Fruit fly (Drosophila melanogaster) whole organism, embryonic: Measurements from ENCODE around the gene Ube4B.

Experiments used
- Bgb ChIP-seq: fragments of 200-800 bp; sonication (Bioruptor generic); IDR thresholded peaks from 2 replicates; pipeline ENCODE4 v1.3.6; 2022; ENCODE audit warnings: missing biosample characterization, missing genetic modification characterization; ENCODE audit not compliant: partially characterized antibody
- CG1024 ChIP-seq: fragments of 200-800 bp; sonication (Bioruptor generic); IDR thresholded peaks from 2 replicates; pipeline ENCODE4 v1.3.6; 2022; ENCODE audit warnings: missing biosample characterization, missing genetic modification characterization
- CG10267 ChIP-seq: fragments of 200-800 bp; sonication (Bioruptor generic); optimal IDR thresholded peaks from 2 replicates; lab custom pipeline; 2018; ENCODE audit warnings: missing biosample characterization, mild to moderate bottlenecking, missing genetic modification characterization, moderate library complexity
- CG10654 ChIP-seq: fragments of 200-800 bp; sonication (Bioruptor generic); optimal IDR thresholded peaks from 2 replicates; lab custom pipeline; 2016; ENCODE audit warnings: missing biosample characterization, missing genetic modification characterization
- CG10959 ChIP-seq: fragments of 200-800 bp; sonication (Bioruptor generic); IDR thresholded peaks from 2 replicates; pipeline ENCODE4 v1.3.6; 2022; ENCODE audit warnings: missing biosample characterization, missing genetic modification characterization
- CG1233 ChIP-seq: fragments of 200-800 bp; sonication (Bioruptor generic); optimal IDR thresholded peaks from 4 replicates; lab custom pipeline; 2018; ENCODE audit warnings: missing biosample characterization, mild to moderate bottlenecking, missing genetic modification characterization
- CG12744 ChIP-seq: fragments of 200-800 bp; sonication (Bioruptor generic); optimal IDR thresholded peaks from 2 replicates; lab custom pipeline; 2016; ENCODE audit warnings: missing biosample characterization, missing genetic modification characterization
- CG13775 ChIP-seq: fragments of 200-800 bp; sonication (Bioruptor generic); optimal IDR thresholded peaks from 3 replicates; lab custom pipeline; 2017; ENCODE audit warnings: missing biosample characterization, mild to moderate bottlenecking, missing genetic modification characterization
- CG14050 ChIP-seq: fragments of 200-800 bp; sonication (Bioruptor generic); IDR thresholded peaks from 3 replicates; pipeline ENCODE4 v1.3.6; 2022; ENCODE audit warnings: missing biosample characterization, missing genetic modification characterization
- CG14710 ChIP-seq: fragments of 200-800 bp; sonication (Bioruptor generic); optimal IDR thresholded peaks from 3 replicates; lab custom pipeline; 2019; ENCODE audit warnings: missing biosample characterization, mild to moderate bottlenecking, missing genetic modification characterization, moderate library complexity
- CG16815 ChIP-seq: fragments of 200-800 bp; sonication (Bioruptor generic); optimal IDR thresholded peaks from 3 replicates; lab custom pipeline; 2017; ENCODE audit warnings: missing biosample characterization, mild to moderate bottlenecking, missing genetic modification characterization
- CG16863 ChIP-seq: fragments of 200-800 bp; sonication (Bioruptor generic); optimal IDR thresholded peaks from 3 replicates; lab custom pipeline; 2016; ENCODE audit warnings: missing biosample characterization, missing genetic modification characterization
- CG17568 ChIP-seq: fragments of 200-800 bp; sonication (Bioruptor generic); optimal IDR thresholded peaks from 2 replicates; lab custom pipeline; 2018; ENCODE audit warnings: missing biosample characterization, mild to moderate bottlenecking, missing genetic modification characterization, moderate library complexity
- CG18764 ChIP-seq: fragments of 200-800 bp; sonication (Bioruptor generic); optimal IDR thresholded peaks from 3 replicates; lab custom pipeline; 2016; ENCODE audit warnings: missing biosample characterization, missing genetic modification characterization
- CG34224 ChIP-seq: fragments of 200-800 bp; sonication (Bioruptor generic); IDR thresholded peaks from 3 replicates; pipeline ENCODE4 v1.3.6; 2022; ENCODE audit warnings: missing biosample characterization, missing genetic modification characterization; ENCODE audit not compliant: partially characterized antibody
- CG34376 ChIP-seq: fragments of 200-800 bp; sonication (Bioruptor generic); optimal IDR thresholded peaks from 2 replicates; lab custom pipeline; 2018; ENCODE audit warnings: missing biosample characterization, mild to moderate bottlenecking, missing genetic modification characterization
- CG34422 ChIP-seq: fragments of 200-800 bp; sonication (Bioruptor generic); IDR thresholded peaks from 3 replicates; pipeline ENCODE4 v1.3.6; 2022; ENCODE audit warnings: missing biosample characterization, missing genetic modification characterization
- CG3847 ChIP-seq: fragments of 200-800 bp; sonication (Bioruptor generic); IDR thresholded peaks from 2 replicates; pipeline ENCODE4 v1.3.6; 2022; ENCODE audit warnings: missing biosample characterization, missing genetic modification characterization
- CG4424 ChIP-seq: fragments of 200-800 bp; sonication (Bioruptor generic); optimal IDR thresholded peaks from 3 replicates; lab custom pipeline; 2016; ENCODE audit warnings: missing biosample characterization, missing genetic modification characterization
- CG6689 ChIP-seq: fragments of 200-800 bp; sonication (Bioruptor generic); IDR thresholded peaks from 2 replicates; pipeline ENCODE4 v1.3.6; 2022; ENCODE audit warnings: missing biosample characterization, missing genetic modification characterization
- CG7963 ChIP-seq: fragments of 200-800 bp; sonication (Bioruptor generic); IDR thresholded peaks from 3 replicates; pipeline ENCODE4 v1.3.6; 2022; ENCODE audit warnings: missing biosample characterization, missing genetic modification characterization; ENCODE audit not compliant: partially characterized antibody
- CG8281 ChIP-seq: fragments of 200-800 bp; sonication (Bioruptor generic); optimal IDR thresholded peaks from 2 replicates; lab custom pipeline; 2018; ENCODE audit warnings: missing biosample characterization, mild to moderate bottlenecking, missing genetic modification characterization, moderate library complexity
- CG8944 ChIP-seq: fragments of 200-800 bp; sonication (Bioruptor generic); optimal IDR thresholded peaks from 3 replicates; lab custom pipeline; 2016; ENCODE audit warnings: missing biosample characterization, missing genetic modification characterization
- Doc2 ChIP-seq: fragments of 200-800 bp; sonication (Bioruptor generic); IDR thresholded peaks from 2 replicates; pipeline ENCODE4 v1.3.6; 2022; ENCODE audit warnings: missing biosample characterization, missing genetic modification characterization
- Dref ChIP-seq: fragments of 200-800 bp; sonication (Bioruptor generic); IDR thresholded peaks from 2 replicates; pipeline ENCODE4 v1.3.6; 2022; ENCODE audit warnings: missing biosample characterization, missing genetic modification characterization
- Elba2 ChIP-seq: fragments of 200-800 bp; sonication (Bioruptor generic); optimal IDR thresholded peaks from 3 replicates; lab custom pipeline; 2016; ENCODE audit warnings: missing biosample characterization, missing genetic modification characterization
- Fer3 ChIP-seq: fragments of 200-800 bp; sonication (Bioruptor generic); optimal IDR thresholded peaks from 2 replicates; lab custom pipeline; 2018; ENCODE audit warnings: missing biosample characterization, mild to moderate bottlenecking, missing genetic modification characterization, moderate library complexity
- Meics ChIP-seq: fragments of 200-800 bp; sonication (Bioruptor generic); optimal IDR thresholded peaks from 2 replicates; lab custom pipeline; 2017; ENCODE audit warnings: missing biosample characterization, mild to moderate bottlenecking, missing genetic modification characterization
- Myb ChIP-seq: fragments of 200-800 bp; sonication (Bioruptor generic); optimal IDR thresholded peaks from 2 replicates; lab custom pipeline; 2016; ENCODE audit warnings: missing biosample characterization, missing genetic modification characterization
- NC2α ChIP-seq: fragments of 200-800 bp; sonication (Bioruptor generic); optimal IDR thresholded peaks from 2 replicates; lab custom pipeline; 2016; ENCODE audit warnings: missing biosample characterization, missing genetic modification characterization
- PHDP ChIP-seq: fragments of 200-800 bp; sonication (Bioruptor generic); optimal IDR thresholded peaks from 3 replicates; lab custom pipeline; 2018; ENCODE audit warnings: missing biosample characterization, mild to moderate bottlenecking, missing genetic modification characterization, moderate library complexity
- Rfx ChIP-seq: fragments of 200-800 bp; sonication (Bioruptor generic); IDR thresholded peaks from 2 replicates; pipeline ENCODE4 v1.3.6; 2022; ENCODE audit warnings: missing biosample characterization, missing genetic modification characterization
- Sox100B ChIP-seq: fragments of 200-800 bp; sonication (Bioruptor generic); optimal IDR thresholded peaks from 3 replicates; lab custom pipeline; 2018; ENCODE audit warnings: missing biosample characterization, mild to moderate bottlenecking, missing genetic modification characterization
- bowl ChIP-seq: fragments of 200-800 bp; sonication (Bioruptor generic); IDR thresholded peaks from 2 replicates; pipeline ENCODE4 v1.3.6; 2022; ENCODE audit warnings: missing biosample characterization, missing genetic modification characterization
- btn ChIP-seq: fragments of 200-800 bp; sonication (Bioruptor generic); optimal IDR thresholded peaks from 2 replicates; lab custom pipeline; 2016; ENCODE audit warnings: missing biosample characterization, missing genetic modification characterization
- chif ChIP-seq, 2 experiments: fragments of 200-800 bp; sonication (Bioruptor generic); optimal IDR thresholded peaks; 3 replicates each; lab custom pipeline; 2016; ENCODE audit warnings: missing biosample characterization in 2 of 2, missing genetic modification characterization in 2 of 2
- croc ChIP-seq: fragments of 200-800 bp; sonication (Bioruptor generic); conservative IDR thresholded peaks from 3 replicates; pipeline ENCODE4 v1.3.6; 2022; ENCODE audit warnings: missing biosample characterization, missing genetic modification characterization
- crp ChIP-seq, 2 experiments: fragments of 200-800 bp; sonication (Bioruptor generic); optimal IDR thresholded peaks; 2 replicates in 1 of 2; 3 replicates in 1 of 2; lab custom pipeline; 2017; ENCODE audit warnings: missing biosample characterization in 2 of 2, missing genetic modification characterization in 2 of 2, mild to moderate bottlenecking in 1 of 2, moderate library complexity in 1 of 2
- disco-r ChIP-seq: fragments of 200-800 bp; sonication (Bioruptor generic); optimal IDR thresholded peaks from 2 replicates; lab custom pipeline; 2016; ENCODE audit warnings: missing biosample characterization, missing genetic modification characterization
- eve ChIP-seq, 2 experiments: fragments of >200 bp; optimal IDR thresholded peaks; 2 replicates each; lab custom pipeline; 2017; ENCODE audit warnings: missing biosample characterization in 2 of 2, missing genetic modification characterization in 2 of 2
- gcm2 ChIP-seq: fragments of 200-800 bp; sonication (Bioruptor generic); optimal IDR thresholded peaks from 2 replicates; lab custom pipeline; 2016; ENCODE audit warnings: missing biosample characterization, missing genetic modification characterization
- hth ChIP-seq: fragments of >200 bp; optimal IDR thresholded peaks from 2 replicates; lab custom pipeline; 2017; ENCODE audit warnings: inconsistent platforms
- inv ChIP-seq: fragments of 200-800 bp; sonication (Bioruptor generic); IDR thresholded peaks from 2 replicates; pipeline ENCODE4 v1.3.6; 2022; ENCODE audit warnings: missing biosample characterization, missing genetic modification characterization; ENCODE audit not compliant: partially characterized antibody
- maf-S ChIP-seq: fragments of 200-800 bp; sonication (Bioruptor generic); optimal IDR thresholded peaks from 2 replicates; lab custom pipeline; 2016; ENCODE audit warnings: missing biosample characterization, missing genetic modification characterization
- mam ChIP-seq: fragments of 200-800 bp; sonication (Bioruptor generic); optimal IDR thresholded peaks from 3 replicates; lab custom pipeline; 2016; ENCODE audit warnings: missing biosample characterization, missing genetic modification characterization
- pros ChIP-seq: fragments of 200-800 bp; sonication (Bioruptor generic); optimal IDR thresholded peaks from 3 replicates; lab custom pipeline; 2019; ENCODE audit warnings: missing biosample characterization, mild to moderate bottlenecking, missing genetic modification characterization, moderate library complexity
- pzg ChIP-seq: fragments of 200-800 bp; sonication (Bioruptor generic); optimal IDR thresholded peaks from 3 replicates; lab custom pipeline; 2018; ENCODE audit warnings: missing biosample characterization, mild to moderate bottlenecking, missing genetic modification characterization, moderate library complexity
- ranshi ChIP-seq: fragments of 200-800 bp; sonication (Bioruptor generic); IDR thresholded peaks from 2 replicates; pipeline ENCODE4 v1.3.6; 2022; ENCODE audit warnings: missing biosample characterization, missing genetic modification characterization
- sd ChIP-seq: fragments of 200-800 bp; sonication (Bioruptor generic); optimal IDR thresholded peaks from 3 replicates; lab custom pipeline; 2018; ENCODE audit warnings: missing biosample characterization, mild to moderate bottlenecking, missing genetic modification characterization, moderate library complexity
- sr ChIP-seq: fragments of 200-800 bp; sonication (Bioruptor generic); IDR thresholded peaks from 3 replicates; pipeline ENCODE4 v1.3.6; 2022; ENCODE audit warnings: missing biosample characterization, missing genetic modification characterization
- twi ChIP-seq: fragments of 200-800 bp; optimal IDR thresholded peaks from 2 replicates; lab custom pipeline; 2019; ENCODE audit warnings: missing biosample characterization, mild to moderate bottlenecking, missing genetic modification characterization, moderate library complexity

Ube4B gene

DNA sequence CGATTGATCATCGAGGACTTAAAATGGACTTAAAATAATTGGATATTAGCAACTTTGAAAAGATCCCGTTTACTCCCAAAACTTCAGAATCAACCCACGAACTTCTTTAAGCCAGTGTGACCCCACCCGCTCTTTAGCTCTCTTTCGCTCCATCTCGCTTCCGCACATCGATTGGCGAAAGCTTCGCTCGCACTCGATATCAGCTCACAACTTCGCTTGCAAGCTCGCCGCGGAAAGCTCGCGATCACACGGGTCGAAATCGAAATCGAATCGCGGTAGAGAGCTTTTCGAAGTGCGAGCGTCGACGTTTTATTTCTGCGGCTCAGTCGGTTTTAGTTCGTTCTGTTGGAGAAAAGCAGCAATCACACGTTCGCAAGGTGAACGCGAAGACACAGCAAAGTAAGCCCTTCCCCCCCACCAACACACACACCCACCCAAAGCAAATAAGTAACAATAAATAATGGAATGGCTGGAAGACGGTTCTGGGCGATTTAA, 45.1 kb downstream of the Ube4B start, which contains the start of gene Vha68-2 (continued):
- peak; percentile 77 for TF ChIP-seq Bgb (GFP tag; lab: Robert Waterston, UW)
- no peak for TF ChIP-seq Meics (GFP tag; lab: Kevin White, UChicago)
- TF ChIP-seq btn (GFP tag; lab: Kevin White, UChicago) = no peak
- TF ChIP-seq CG10267 (tag; lab: Kevin White, UChicago) = no peak
- TF ChIP-seq CG1024 (GFP tag; lab: Robert Waterston, UW) = no peak
- TF ChIP-seq gcm2 (GFP tag; lab: Kevin White, UChicago) = no peak
- TF ChIP-seq CG8944 (GFP tag; lab: Kevin White, UChicago) = peak; percentile 51
- TF ChIP-seq CG7963 (GFP tag; lab: Robert Waterston, UW) = peak; percentile 59; the same call in 1 of the 3 replicates
- TF ChIP-seq PHDP (tag; lab: Kevin White, UChicago) = peak; percentile 68
- TF ChIP-seq CG10959 (GFP tag; lab: Robert Waterston, UW) = 0 out of 2 replicates have a peak, but pooled peaks have one; percentile 7
- no peak for TF ChIP-seq twi
- peak; percentile 20; the same call in 1 of the 3 replicates for TF ChIP-seq CG14050 (GFP tag; lab: Robert Waterston, UW)
- TF ChIP-seq maf-S = peak; percentile 46
- peak in 1 of 2 experiments; percentile 31 for TF ChIP-seq crp (GFP tag; optimal IDR thresholded peaks at IDR 0.05; lab: Kevin White, UChicago)
- peak; percentile 89 for TF ChIP-seq pzg (GFP tag; lab: Kevin White, UChicago)
- no peak for TF ChIP-seq Sox100B (GFP tag; lab: Kevin White, UChicago)
- TF ChIP-seq CG1233 = no peak
- TF ChIP-seq Fer3 (tag; lab: Kevin White, UChicago) = no peak
- peak; percentile 85 for TF ChIP-seq Rfx
- peak; percentile 26; the same call in 1 of the 2 replicates for TF ChIP-seq inv (GFP tag; lab: Robert Waterston, UW)
- no peak for TF ChIP-seq eve (GFP tag; optimal IDR thresholded peaks at IDR 0.05; lab: Kevin White, UChicago)
- peak; percentile 59 for TF ChIP-seq mam (GFP tag; lab: Kevin White, UChicago)
- TF ChIP-seq sd = no peak
- no peak for TF ChIP-seq CG16863 (GFP tag; lab: Kevin White, UChicago)
- TF ChIP-seq CG34224 (GFP tag; lab: Robert Waterston, UW) = no peak
- peak; percentile 45 for TF ChIP-seq Myb (GFP tag; lab: Kevin White, UChicago)
- no peak for TF ChIP-seq CG16815
- no peak for TF ChIP-seq pros (GFP tag; lab: Kevin White, UChicago)
- no peak for TF ChIP-seq CG8281 (tag; lab: Kevin White, UChicago)
- no peak for TF ChIP-seq CG4424 (GFP tag; lab: Kevin White, UChicago)
- TF ChIP-seq croc (GFP tag; lab: Robert Waterston, UW) = no peak
- TF ChIP-seq CG34422 (GFP tag; lab: Robert Waterston, UW) = peak; percentile 51; the same call in 1 of the 3 replicates
- TF ChIP-seq CG10654 (GFP tag; lab: Kevin White, UChicago) = no peak
- no peak for TF ChIP-seq Elba2 (GFP tag; lab: Kevin White, UChicago)
- peak; percentile 30 to 40 for TF ChIP-seq chif (GFP tag; optimal IDR thresholded peaks at IDR 0.05; lab: Kevin White, UChicago)
- peak; percentile 44 for TF ChIP-seq CG13775
- TF ChIP-seq Doc2 = no peak
- TF ChIP-seq CG14710 (tag; lab: Kevin White, UChicago) = peak; percentile 99
- no peak for TF ChIP-seq CG18764 (GFP tag; lab: Kevin White, UChicago)
- TF ChIP-seq bowl (GFP tag; lab: Robert Waterston, UW) = no peak
- TF ChIP-seq CG34376 (GFP tag; lab: Kevin White, UChicago) = peak; percentile 12
- TF ChIP-seq CG17568 (GFP tag; lab: Kevin White, UChicago) = peak; percentile 42
- no peak for TF ChIP-seq hth (lab: Kevin White, UChicago)
- peak; percentile 40; the same call in 1 of the 2 replicates for TF ChIP-seq ranshi (GFP tag; lab: Robert Waterston, UW)
- peak; percentile 44 for TF ChIP-seq CG12744 (GFP tag; lab: Kevin White, UChicago)
- TF ChIP-seq CG6689 (GFP tag; lab: Robert Waterston, UW) = no peak
- peak; percentile 10 for TF ChIP-seq NC2α (GFP tag; lab: Kevin White, UChicago)
- TF ChIP-seq Dref (GFP tag; lab: Robert Waterston, UW) = peak; percentile 86
- peak; percentile 71 for TF ChIP-seq CG3847
- peak; percentile 43 for TF ChIP-seq disco-r
- no peak for TF ChIP-seq sr
